Worm (Caenorhabditis elegans) whole organism, L3 larva: ENCODE measurements around the gene T28F3.11.
A peak's percentile ranks its signal among the peaks of the same experiment; 100 is the strongest.

Source experiments
- ama-1 ChIP-seq: fragments of 150-350 bp; optimal IDR thresholded peaks from 2 replicates; lab custom pipeline; 2018
- ceh-9 ChIP-seq: sonication (generic microtip); optimal IDR thresholded peaks from 2 replicates; lab custom pipeline; 2018; ENCODE audit warnings: missing biosample characterization, missing genetic modification characterization
- mml-1 ChIP-seq: fragments of 150-350 bp; sonication (generic microtip); optimal IDR thresholded peaks from 3 replicates; lab custom pipeline; 2014; ENCODE audit warnings: missing biosample characterization, missing genetic modification characterization
- pqm-1 ChIP-seq: fragments of 150-350 bp; optimal IDR thresholded peaks from 2 replicates; lab custom pipeline; 2017; ENCODE audit warnings: missing biosample characterization, missing genetic modification characterization, inconsistent platforms

DNA sequence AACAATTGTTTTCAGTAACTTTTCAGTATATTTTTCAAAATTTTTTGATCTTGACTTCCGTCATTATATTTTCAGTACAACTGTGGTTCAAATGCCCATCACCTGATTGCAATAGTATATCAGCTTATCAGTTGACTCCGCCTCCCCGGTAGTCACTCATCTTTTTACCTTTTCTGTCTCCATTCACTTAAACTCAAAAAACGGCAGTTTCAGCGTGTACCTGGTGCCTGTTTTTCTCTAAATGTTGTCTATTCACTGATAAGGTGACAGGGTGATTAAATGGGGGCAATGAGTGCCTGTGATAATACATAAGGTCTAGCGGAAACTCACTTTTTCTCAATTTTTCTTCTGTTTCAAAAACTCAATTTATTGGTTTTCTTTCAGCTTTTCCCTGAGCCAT is 46.3 kb downstream of the T28F3.11 start, which contains the start of gene ZK550.2:
- no peak for TF ChIP-seq mml-1 (tag; lab: Kevin White, UChicago)
- TF ChIP-seq ama-1 (lab: Kevin White, UChicago): no peak
- peak; percentile 99 for TF ChIP-seq pqm-1 (tag; lab: Kevin White, UChicago)
- TF ChIP-seq ceh-9: no peak
